Worm (Caenorhabditis elegans) whole organism, L4 larva: Measurements from ENCODE around the gene col-144.

ENCODE experiments used
- D1046.2 ChIP-seq: fragments of 200-800 bp; sonication (Bioruptor generic); IDR thresholded peaks from 2 replicates; pipeline ENCODE4 v1.3.6; 2022; ENCODE audit warnings: missing genetic modification characterization, missing compliant biosample characterization
- F10B5.3 ChIP-seq: sonication (generic microtip); optimal IDR thresholded peaks from 2 replicates; lab custom pipeline; 2016; ENCODE audit warnings: mild to moderate bottlenecking, missing genetic modification characterization, missing compliant biosample characterization
- F26F4.8 ChIP-seq: fragments of 200-800 bp; sonication (Bioruptor generic); conservative IDR thresholded peaks from 2 replicates; pipeline ENCODE4 v1.3.6; 2022; ENCODE audit warnings: missing genetic modification characterization, missing compliant biosample characterization
- F49E8.2 ChIP-seq: sonication (generic microtip); optimal IDR thresholded peaks from 2 replicates; lab custom pipeline; 2016; ENCODE audit warnings: missing compliant biosample characterization, mild to moderate bottlenecking, missing genetic modification characterization, borderline replicate concordance
- T20F7.1 ChIP-seq: fragments of 200-800 bp; sonication (Bioruptor generic); optimal IDR thresholded peaks from 2 replicates; lab custom pipeline; 2018; ENCODE audit warnings: mild to moderate bottlenecking, missing genetic modification characterization, missing compliant biosample characterization
- Y48G9A.11 ChIP-seq: fragments of 200-800 bp; sonication (Bioruptor generic); IDR thresholded peaks from 2 replicates; pipeline ENCODE4 v1.3.6; 2022; ENCODE audit warnings: missing genetic modification reagents, missing genetic modification characterization, missing compliant biosample characterization
- ZK546.5 ChIP-seq, 2 experiments: sonication (generic microtip); optimal IDR thresholded peaks; 2 replicates each; lab custom pipeline; 2017; ENCODE audit warnings: missing biosample characterization in 2 of 2, missing genetic modification characterization in 2 of 2
- aha-1 ChIP-seq: fragments of 150-350 bp; peaks from one replicate; lab custom pipeline; 2014; ENCODE audit warnings: missing biosample characterization, missing genetic modification characterization
- ceh-62 ChIP-seq: sonication (generic microtip); optimal IDR thresholded peaks from 2 replicates; lab custom pipeline; 2017; ENCODE audit warnings: missing biosample characterization, missing genetic modification characterization
- ceh-82 ChIP-seq: sonication (generic microtip); optimal IDR thresholded peaks from 2 replicates; lab custom pipeline; 2017; ENCODE audit warnings: missing biosample characterization, missing genetic modification characterization
- daf-12 ChIP-seq: fragments of 150-350 bp; optimal IDR thresholded peaks from 2 replicates; lab custom pipeline; 2014; ENCODE audit warnings: missing biosample characterization, missing genetic modification reagents, missing genetic modification characterization
- daf-16 ChIP-seq, 3 experiments: sonication (generic microtip); optimal IDR thresholded peaks; 2 replicates each; lab custom pipeline; 2016 to 2017; ENCODE audit warnings: missing genetic modification characterization in 3 of 3, missing genetic modification reagents in 3 of 3, mild to moderate bottlenecking in 2 of 3, missing compliant biosample characterization in 2 of 3, missing biosample characterization in 1 of 3, moderate library complexity in 1 of 3
- dmd-6 ChIP-seq: fragments of 200-800 bp; sonication (Bioruptor generic); IDR thresholded peaks from 2 replicates; pipeline ENCODE4 v1.3.6; 2022; ENCODE audit warnings: missing genetic modification reagents, missing genetic modification characterization, missing compliant biosample characterization
- dmd-8 ChIP-seq: fragments of 200-800 bp; sonication (Bioruptor generic); IDR thresholded peaks from 2 replicates; pipeline ENCODE4 v1.3.6; 2022; ENCODE audit warnings: missing genetic modification characterization, missing compliant biosample characterization
- dpl-1 ChIP-seq: fragments of 150-350 bp; optimal IDR thresholded peaks from 2 replicates; lab custom pipeline; 2014; ENCODE audit warnings: missing biosample characterization, missing genetic modification reagents, missing genetic modification characterization
- dve-1 ChIP-seq: sonication (generic microtip); optimal IDR thresholded peaks from 2 replicates; lab custom pipeline; 2017; ENCODE audit warnings: antibody characterized with exemption, mild to moderate bottlenecking, missing genetic modification characterization, missing compliant biosample characterization; ENCODE audit not compliant: insufficient read depth
- hlh-11 ChIP-seq: fragments of 200-800 bp; sonication (Bioruptor generic); optimal IDR thresholded peaks from 2 replicates; lab custom pipeline; 2018; ENCODE audit warnings: mild to moderate bottlenecking, missing genetic modification characterization, missing compliant biosample characterization
- hmg-1.1 ChIP-seq: fragments of 200-800 bp; sonication (Bioruptor generic); IDR thresholded peaks from 2 replicates; pipeline ENCODE4 v1.3.6; 2022; ENCODE audit warnings: missing genetic modification reagents, missing genetic modification characterization, missing compliant biosample characterization
- jun-1 ChIP-seq: fragments of 150-350 bp; optimal IDR thresholded peaks from 2 replicates; lab custom pipeline; 2014; ENCODE audit warnings: missing biosample characterization, missing genetic modification reagents, missing genetic modification characterization
- lim-7 ChIP-seq: fragments of 200-800 bp; sonication (Bioruptor generic); IDR thresholded peaks from 2 replicates; pipeline ENCODE4 v1.3.6; 2022; ENCODE audit warnings: missing genetic modification characterization, missing compliant biosample characterization
- nhr-111 ChIP-seq: fragments of 200-800 bp; sonication (Bioruptor generic); optimal IDR thresholded peaks from 2 replicates; lab custom pipeline; 2018; ENCODE audit warnings: mild to moderate bottlenecking, missing genetic modification characterization, missing compliant biosample characterization
- nhr-25 ChIP-seq: sonication (generic microtip); optimal IDR thresholded peaks from 2 replicates; lab custom pipeline; 2017; ENCODE audit warnings: missing genetic modification characterization, mild to moderate bottlenecking, missing compliant biosample characterization, antibody characterized with exemption, moderate library complexity, borderline replicate concordance; ENCODE audit not compliant: insufficient read depth
- nhr-28 ChIP-seq: fragments of 150-350 bp; optimal IDR thresholded peaks from 2 replicates; lab custom pipeline; 2014; ENCODE audit warnings: missing biosample characterization, missing genetic modification characterization
- nhr-48 ChIP-seq: sonication (generic microtip); optimal IDR thresholded peaks from 2 replicates; lab custom pipeline; 2016; ENCODE audit warnings: mild to moderate bottlenecking, missing genetic modification characterization, missing compliant biosample characterization
- nhr-77 ChIP-seq: fragments of 150-350 bp; optimal IDR thresholded peaks from 2 replicates; lab custom pipeline; 2014; ENCODE audit warnings: missing biosample characterization, missing genetic modification characterization
- php-3 ChIP-seq: fragments of 200-800 bp; sonication (Bioruptor generic); IDR thresholded peaks from 2 replicates; pipeline ENCODE4 v1.3.6; 2022; ENCODE audit warnings: missing genetic modification reagents, missing genetic modification characterization, missing compliant biosample characterization
- pqm-1 ChIP-seq: sonication (generic microtip); optimal IDR thresholded peaks from 2 replicates; lab custom pipeline; 2017; ENCODE audit warnings: missing biosample characterization, missing genetic modification characterization
- rbr-2 ChIP-seq: sonication (generic microtip); optimal IDR thresholded peaks from 2 replicates; lab custom pipeline; 2016; ENCODE audit warnings: missing genotype, missing genetic modification characterization, missing compliant biosample characterization
- sdz-12 ChIP-seq: fragments of 200-800 bp; sonication (Bioruptor generic); optimal IDR thresholded peaks from 2 replicates; lab custom pipeline; 2018; ENCODE audit warnings: mild to moderate bottlenecking, missing genetic modification characterization, missing compliant biosample characterization
- set-16 ChIP-seq: fragments of 200-800 bp; sonication (Bioruptor generic); IDR thresholded peaks from 2 replicates; pipeline ENCODE4 v1.3.6; 2022; ENCODE audit warnings: missing genetic modification reagents, missing genetic modification characterization, missing compliant biosample characterization
- skn-1 ChIP-seq: fragments of 150-350 bp; optimal IDR thresholded peaks from 2 replicates; lab custom pipeline; 2014; ENCODE audit warnings: missing biosample characterization, missing genetic modification characterization
- spr-3 ChIP-seq: fragments of 200-800 bp; sonication (Bioruptor generic); optimal IDR thresholded peaks from 2 replicates; lab custom pipeline; 2018; ENCODE audit warnings: mild to moderate bottlenecking, missing genetic modification characterization, missing compliant biosample characterization
- tag-97 ChIP-seq: fragments of 200-800 bp; sonication (Bioruptor generic); IDR thresholded peaks from 2 replicates; pipeline ENCODE4 v1.3.6; 2022; ENCODE audit warnings: missing genetic modification characterization, missing compliant biosample characterization
- unc-130 ChIP-seq: sonication (generic microtip); optimal IDR thresholded peaks from 2 replicates; lab custom pipeline; 2016; ENCODE audit warnings: missing genetic modification reagents, missing genetic modification characterization, missing compliant biosample characterization
- ztf-11 ChIP-seq: fragments of 150-350 bp; optimal IDR thresholded peaks from 2 replicates; lab custom pipeline; 2014; ENCODE audit warnings: missing biosample characterization, missing genetic modification characterization

Gene col-144

DNA sequence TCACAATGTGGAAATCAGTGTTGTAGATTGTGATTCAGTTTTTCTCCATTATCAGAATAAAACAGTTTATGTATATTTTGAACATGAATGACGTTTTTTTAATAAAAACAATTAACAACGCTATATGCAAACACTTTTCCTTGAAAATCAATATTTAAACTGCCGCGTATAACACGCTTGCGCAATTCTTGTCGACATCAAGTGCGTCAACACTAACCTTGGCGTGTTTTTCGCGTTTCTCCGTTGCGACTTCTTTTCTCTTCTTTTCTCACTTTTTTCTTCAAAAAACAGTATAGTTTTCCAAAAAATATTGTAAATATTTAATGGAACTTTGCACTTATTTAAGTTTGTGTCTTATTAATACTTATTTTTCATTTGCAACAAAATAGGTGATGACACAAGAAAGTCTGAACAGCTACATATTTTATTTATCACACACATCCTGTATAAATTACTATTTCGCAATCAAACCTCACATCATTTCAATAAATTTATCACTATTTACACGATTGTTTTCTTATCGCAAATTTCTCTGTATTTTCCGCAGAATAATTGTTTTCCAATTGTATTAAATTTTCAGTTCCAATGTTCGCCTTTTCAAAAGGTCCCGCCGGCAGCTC, 14.9 kb upstream of the col-144 start, which contains the start of gene spas-1 (continued):
- TF ChIP-seq nhr-48 (tag; lab: Kevin White, UChicago) (peak; percentile 74), set-16 (no peak), Y48G9A.11 (GFP tag; lab: Robert Waterston, UW) (no peak), daf-16 (GFP tag; optimal IDR thresholded peaks at IDR 0.05; lab: Kevin White, UChicago) (peak in 1 of 2 experiments; percentile 20), daf-16 (tag; optimal IDR thresholded peaks at IDR 0.05; lab: Kevin White, UChicago) (peak; percentile 27), sdz-12 (no peak), ceh-82 (tag; lab: Kevin White, UChicago) (no peak), ZK546.5 (tag; optimal IDR thresholded peaks at IDR 0.05; lab: Kevin White, UChicago) (no peak), dpl-1 (GFP tag; lab: Kevin White, UChicago) (peak; percentile 97), hlh-11 (tag; lab: Kevin White, UChicago) (peak; percentile 80), aha-1 (tag; lab: Kevin White, UChicago) (peak; percentile 85), F26F4.8 (GFP tag; lab: Robert Waterston, UW) (no peak), nhr-111 (GFP tag; lab: Kevin White, UChicago) (no peak), spr-3 (GFP tag; lab: Kevin White, UChicago) (no peak), dmd-8 (GFP tag; lab: Robert Waterston, UW) (no peak), D1046.2 (GFP tag; lab: Robert Waterston, UW) (no peak), php-3 (GFP tag; lab: Robert Waterston, UW) (no peak), F49E8.2 (peak; percentile 42), T20F7.1 (GFP tag; lab: Kevin White, UChicago) (peak; percentile 87), lim-7 (GFP tag; lab: Robert Waterston, UW) (no peak), ztf-11 (tag; lab: Kevin White, UChicago) (no peak), dmd-6 (GFP tag; lab: Robert Waterston, UW) (peak; percentile 57), jun-1 (peak; percentile 44), unc-130 (GFP tag; lab: Kevin White, UChicago) (peak; percentile 45), hmg-1.1 (peak; percentile 65), tag-97 (GFP tag; lab: Robert Waterston, UW) (no peak)
- TF ChIP-seq, all 104 proteins: peak for 42

DNA sequence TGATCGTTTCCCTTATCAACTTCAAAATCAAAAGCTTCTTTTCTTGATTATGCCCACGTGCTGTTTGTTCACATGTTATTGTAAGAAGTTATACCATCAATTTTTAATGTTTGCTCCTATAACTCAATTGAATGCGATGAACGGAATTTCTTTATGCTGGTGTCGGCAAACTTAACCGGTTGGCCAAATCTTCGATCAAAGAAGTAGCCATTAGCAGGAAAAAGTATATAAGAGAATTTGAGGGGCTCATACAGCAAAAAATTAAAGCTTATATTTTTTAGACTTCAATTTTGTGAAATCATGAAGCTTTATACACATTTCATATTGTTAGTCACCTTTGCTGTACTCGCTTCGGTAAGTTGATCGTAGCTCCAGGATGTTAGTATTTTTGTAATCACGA, 13.3 kb upstream of the col-144 start, which contains the start of gene pqn-16:
Gene pqn-16, plus strand, starts transcription at position 301 of the 400 bp plus-strand sequence.
- TF ChIP-seq dmd-6 (GFP tag; lab: Robert Waterston, UW) (no peak), daf-16 (GFP tag; optimal IDR thresholded peaks at IDR 0.05; lab: Kevin White, UChicago) (no peak), daf-16 (tag; optimal IDR thresholded peaks at IDR 0.05; lab: Kevin White, UChicago) (peak; percentile 26)

DNA sequence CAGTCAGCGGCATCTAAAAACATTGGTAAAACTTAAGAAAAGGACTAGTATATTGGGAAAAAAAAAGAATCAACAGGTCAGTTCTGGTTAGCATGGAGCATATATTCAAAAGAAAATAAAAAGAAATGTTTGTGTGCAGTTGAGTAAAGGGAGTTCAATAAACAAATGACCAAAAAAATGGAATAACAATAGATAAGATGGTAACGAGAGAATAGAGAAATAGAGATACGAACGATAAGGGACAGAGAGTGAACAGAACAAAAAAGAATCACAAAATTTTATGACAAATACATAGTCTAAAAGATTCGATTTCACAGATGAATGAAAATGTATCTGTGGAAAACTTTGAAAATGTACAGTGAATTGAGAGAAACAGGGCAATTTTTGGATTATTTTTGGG, 12.5 kb upstream of the col-144 start, which contains the start of gene gad-3:
Gene gad-3, minus strand, starts transcription at position 17 of the 400 bp plus-strand sequence.
- TF ChIP-seq skn-1 (no peak), dve-1 (tag; lab: Kevin White, UChicago) (peak; percentile 59), rbr-2 (no peak), pqm-1 (tag; lab: Kevin White, UChicago) (peak; percentile 29), nhr-28 (tag; lab: Kevin White, UChicago) (peak; percentile 68), Y48G9A.11 (GFP tag; lab: Robert Waterston, UW) (no peak), tag-97 (GFP tag; lab: Robert Waterston, UW) (no peak), F10B5.3 (tag; lab: Kevin White, UChicago) (no peak), lim-7 (GFP tag; lab: Robert Waterston, UW) (no peak), daf-16 (GFP tag; optimal IDR thresholded peaks at IDR 0.05; lab: Kevin White, UChicago) (no peak), daf-16 (tag; optimal IDR thresholded peaks at IDR 0.05; lab: Kevin White, UChicago) (peak; percentile 92), dmd-8 (GFP tag; lab: Robert Waterston, UW) (no peak), T20F7.1 (GFP tag; lab: Kevin White, UChicago) (no peak), daf-12 (tag; lab: Kevin White, UChicago) (no peak), dmd-6 (GFP tag; lab: Robert Waterston, UW) (peak; percentile 18; the same call in 1 of the 2 replicates), ceh-62 (tag; lab: Kevin White, UChicago) (no peak), nhr-77 (tag; lab: Kevin White, UChicago) (peak; percentile 61), hlh-11 (tag; lab: Kevin White, UChicago) (peak; percentile 28), nhr-25 (no peak)
